Fruit fly (Drosophila melanogaster) whole organism, embryonic: Measurements from ENCODE around the gene Fatp1.

Source experiments
- Asciz ChIP-seq: fragments of 200-800 bp; sonication (Bioruptor generic); optimal IDR thresholded peaks from 2 replicates; lab custom pipeline; 2017; ENCODE audit warnings: missing biosample characterization, mild to moderate bottlenecking, missing genetic modification characterization, missing genetic modification reagents
- Atf-2 ChIP-seq: fragments of 200-800 bp; sonication (Bioruptor generic); optimal IDR thresholded peaks from 2 replicates; lab custom pipeline; 2016; ENCODE audit warnings: missing biosample characterization, missing genetic modification characterization
- Bdp1 ChIP-seq: fragments of 200-800 bp; sonication (Bioruptor generic); optimal IDR thresholded peaks from 3 replicates; lab custom pipeline; 2016; ENCODE audit warnings: missing biosample characterization, missing genetic modification characterization
- BtbVII ChIP-seq: fragments of 200-800 bp; sonication (Bioruptor generic); optimal IDR thresholded peaks from 3 replicates; lab custom pipeline; 2017; ENCODE audit warnings: missing biosample characterization, mild to moderate bottlenecking, missing genetic modification characterization
- CG10147 ChIP-seq: fragments of 200-800 bp; sonication (Bioruptor generic); optimal IDR thresholded peaks from 2 replicates; lab custom pipeline; 2019; ENCODE audit warnings: missing biosample characterization, mild to moderate bottlenecking, missing genetic modification characterization, moderate library complexity
- CG13287 ChIP-seq: fragments of 200-800 bp; sonication (Bioruptor generic); IDR thresholded peaks from 2 replicates; pipeline ENCODE4 v1.3.6; 2022; ENCODE audit warnings: missing biosample characterization, missing genetic modification characterization; ENCODE audit not compliant: partially characterized antibody
- CG13296 ChIP-seq: fragments of 200-800 bp; sonication (Bioruptor generic); optimal IDR thresholded peaks from 3 replicates; lab custom pipeline; 2018; ENCODE audit warnings: missing biosample characterization, mild to moderate bottlenecking, missing genetic modification characterization
- CG14014 ChIP-seq: fragments of 200-800 bp; sonication (Bioruptor generic); IDR thresholded peaks from 2 replicates; pipeline ENCODE4 v1.3.6; 2022; ENCODE audit warnings: missing biosample characterization, missing genetic modification characterization
- CG14050 ChIP-seq: fragments of 200-800 bp; sonication (Bioruptor generic); IDR thresholded peaks from 3 replicates; pipeline ENCODE4 v1.3.6; 2022; ENCODE audit warnings: missing biosample characterization, missing genetic modification characterization
- CG15011 ChIP-seq: fragments of 200-800 bp; sonication (Bioruptor generic); optimal IDR thresholded peaks from 3 replicates; lab custom pipeline; 2018; ENCODE audit warnings: missing biosample characterization, mild to moderate bottlenecking, missing genetic modification characterization
- CG1529 ChIP-seq: fragments of 200-800 bp; sonication (Bioruptor generic); optimal IDR thresholded peaks from 3 replicates; lab custom pipeline; 2018; ENCODE audit warnings: missing biosample characterization, missing genetic modification characterization
- CG17385 ChIP-seq: fragments of 200-800 bp; sonication (Bioruptor generic); optimal IDR thresholded peaks from 3 replicates; lab custom pipeline; 2018; ENCODE audit warnings: missing biosample characterization, mild to moderate bottlenecking, missing genetic modification characterization
- CG17612 ChIP-seq: fragments of 200-800 bp; sonication (Bioruptor generic); IDR thresholded peaks from 2 replicates; pipeline ENCODE4 v1.3.6; 2022; ENCODE audit warnings: missing biosample characterization, missing genetic modification characterization
- CG18599 ChIP-seq: fragments of 200-800 bp; sonication (Bioruptor generic); optimal IDR thresholded peaks from 3 replicates; lab custom pipeline; 2017; ENCODE audit warnings: missing biosample characterization, missing genetic modification characterization, mild to moderate bottlenecking, moderate library complexity, missing genetic modification reagents
- CG3726 ChIP-seq: fragments of 200-800 bp; sonication (Bioruptor generic); IDR thresholded peaks from 3 replicates; pipeline ENCODE4, ENCODE4 v1.3.6; 2022; ENCODE audit warnings: missing biosample characterization, missing genetic modification characterization
- CG3995 ChIP-seq: fragments of 200-800 bp; sonication (Bioruptor generic); optimal IDR thresholded peaks from 3 replicates; lab custom pipeline; 2016; ENCODE audit warnings: missing biosample characterization, missing genetic modification characterization
- CG6854 ChIP-seq: fragments of 200-800 bp; sonication (Bioruptor generic); optimal IDR thresholded peaks from 3 replicates; lab custom pipeline; 2017; ENCODE audit warnings: missing biosample characterization, mild to moderate bottlenecking, missing genetic modification characterization
- CG7271 ChIP-seq: fragments of 200-800 bp; sonication (Bioruptor generic); optimal IDR thresholded peaks from 2 replicates; lab custom pipeline; 2018; ENCODE audit warnings: missing biosample characterization, mild to moderate bottlenecking, missing genetic modification characterization, moderate library complexity
- CG8290 ChIP-seq, 3 experiments: fragments of 200-800 bp; sonication (Bioruptor generic); optimal IDR thresholded peaks; 2 replicates each; lab custom pipeline; 2016 to 2019; ENCODE audit warnings: missing biosample characterization in 3 of 3, missing genetic modification characterization in 3 of 3, mild to moderate bottlenecking in 2 of 3, moderate library complexity in 1 of 3
- CG9797 ChIP-seq: fragments of 200-800 bp; sonication (Bioruptor generic); optimal IDR thresholded peaks from 3 replicates; lab custom pipeline; 2018; ENCODE audit warnings: missing biosample characterization, mild to moderate bottlenecking, missing genetic modification characterization
- Dfd ChIP-seq, 2 experiments: fragments of >200 bp; optimal IDR thresholded peaks; 2 replicates each; lab custom pipeline; 2017; ENCODE audit warnings: missing biosample characterization in 2 of 2, missing genetic modification characterization in 2 of 2
- Eip74EF ChIP-seq, 2 experiments: fragments of 200-800 bp in 1 of 2; fragments of >200 bp in 1 of 2; sonication (Bioruptor generic) in 1 of 2; optimal IDR thresholded peaks; 2 replicates each; lab custom pipeline; 2017 to 2019; ENCODE audit warnings: missing biosample characterization in 2 of 2, missing genetic modification characterization in 2 of 2, mild to moderate bottlenecking in 1 of 2, moderate library complexity in 1 of 2
- Fer2 ChIP-seq: fragments of 200-800 bp; sonication (Bioruptor generic); optimal IDR thresholded peaks from 2 replicates; lab custom pipeline; 2018; ENCODE audit warnings: missing biosample characterization, mild to moderate bottlenecking, missing genetic modification characterization, moderate library complexity
- H15 ChIP-seq: fragments of 200-800 bp; sonication (Bioruptor generic); IDR thresholded peaks from 3 replicates; pipeline ENCODE4 v1.3.6; 2022; ENCODE audit warnings: missing biosample characterization, missing genetic modification characterization
- HHEX ChIP-seq: fragments of 200-800 bp; sonication (Bioruptor generic); optimal IDR thresholded peaks from 3 replicates; lab custom pipeline; 2017; ENCODE audit warnings: missing biosample characterization, mild to moderate bottlenecking, missing genetic modification characterization, missing genetic modification reagents
- HLHmδ ChIP-seq: fragments of 200-800 bp; sonication (Bioruptor generic); optimal IDR thresholded peaks from 2 replicates; lab custom pipeline; 2018; ENCODE audit warnings: missing biosample characterization, mild to moderate bottlenecking, missing genetic modification characterization, moderate library complexity
- Hr78 ChIP-seq, 2 experiments: fragments of 200-800 bp in 1 of 2; fragments of >200 bp in 1 of 2; sonication (Bioruptor generic) in 1 of 2; optimal IDR thresholded peaks; 2 replicates each; lab custom pipeline; 2017 to 2019; ENCODE audit warnings: missing biosample characterization in 2 of 2, missing genetic modification characterization in 2 of 2, mild to moderate bottlenecking in 1 of 2, moderate library complexity in 1 of 2
- Jarid2 ChIP-seq: fragments of 200-800 bp; sonication (Bioruptor generic); optimal IDR thresholded peaks from 3 replicates; lab custom pipeline; 2017; ENCODE audit warnings: mild to moderate bottlenecking, missing biosample characterization, missing genetic modification reagents, missing genetic modification characterization
- MBD-R2 ChIP-seq: fragments of 200-800 bp; sonication (Bioruptor generic); IDR thresholded peaks from 2 replicates; pipeline ENCODE4 v1.3.6; 2022; ENCODE audit warnings: missing biosample characterization, missing genetic modification characterization
- NFAT ChIP-seq: fragments of 200-800 bp; sonication (Bioruptor generic); IDR thresholded peaks from 2 replicates; pipeline ENCODE4 v1.3.6; 2022; ENCODE audit warnings: missing biosample characterization, missing genetic modification characterization
- Ptx1 ChIP-seq: fragments of 200-800 bp; sonication (Bioruptor generic); IDR thresholded peaks from 2 replicates; pipeline ENCODE4 v1.3.6; 2022; ENCODE audit warnings: missing biosample characterization, missing genetic modification characterization
- Sin3A ChIP-seq: fragments of >200 bp; optimal IDR thresholded peaks from 2 replicates; lab custom pipeline; 2018
- TFAM ChIP-seq: fragments of 200-800 bp; sonication (Bioruptor generic); optimal IDR thresholded peaks from 2 replicates; lab custom pipeline; 2017; ENCODE audit warnings: missing biosample characterization, missing genetic modification characterization, inconsistent platforms
- bbx ChIP-seq: fragments of 200-800 bp; sonication (Bioruptor generic); IDR thresholded peaks from 2 replicates; pipeline ENCODE4 v1.3.6; 2022; ENCODE audit warnings: missing biosample characterization, missing genetic modification characterization; ENCODE audit not compliant: partially characterized antibody
- bowl ChIP-seq: fragments of 200-800 bp; sonication (Bioruptor generic); IDR thresholded peaks from 2 replicates; pipeline ENCODE4 v1.3.6; 2022; ENCODE audit warnings: missing biosample characterization, missing genetic modification characterization
- chif ChIP-seq, 2 experiments: fragments of 200-800 bp; sonication (Bioruptor generic); optimal IDR thresholded peaks; 3 replicates each; lab custom pipeline; 2016; ENCODE audit warnings: missing biosample characterization in 2 of 2, missing genetic modification characterization in 2 of 2
- crol ChIP-seq: fragments of 200-800 bp; sonication (Bioruptor generic); IDR thresholded peaks from 2 replicates; pipeline ENCODE4 v1.3.6; 2022; ENCODE audit warnings: missing biosample characterization, missing genetic modification characterization
- da ChIP-seq: fragments of 200-800 bp; sonication (Bioruptor generic); optimal IDR thresholded peaks from 2 replicates; lab custom pipeline; 2016; ENCODE audit warnings: missing biosample characterization, missing genetic modification characterization
- disco-r ChIP-seq: fragments of 200-800 bp; sonication (Bioruptor generic); optimal IDR thresholded peaks from 2 replicates; lab custom pipeline; 2016; ENCODE audit warnings: missing biosample characterization, missing genetic modification characterization
- dmrt11E ChIP-seq: fragments of 200-800 bp; sonication (Bioruptor generic); optimal IDR thresholded peaks from 3 replicates; lab custom pipeline; 2018; ENCODE audit warnings: missing biosample characterization, mild to moderate bottlenecking, missing genetic modification characterization, moderate library complexity
- en ChIP-seq: fragments of 200-800 bp; sonication (Bioruptor generic); optimal IDR thresholded peaks from 2 replicates; lab custom pipeline; 2016; ENCODE audit warnings: missing biosample characterization, missing genetic modification characterization
- grau ChIP-seq: fragments of 200-800 bp; optimal IDR thresholded peaks from 3 replicates; lab custom pipeline; 2019; ENCODE audit warnings: missing biosample characterization, mild to moderate bottlenecking, missing genetic modification characterization, moderate library complexity
- kni ChIP-seq: fragments of 200-800 bp; sonication (Bioruptor generic); optimal IDR thresholded peaks from 3 replicates; lab custom pipeline; 2017; ENCODE audit warnings: mild to moderate bottlenecking, missing biosample characterization, missing genetic modification reagents, missing genetic modification characterization
- odd ChIP-seq: fragments of 200-800 bp; sonication (Bioruptor generic); optimal IDR thresholded peaks from 2 replicates; lab custom pipeline; 2017; ENCODE audit warnings: missing biosample characterization, mild to moderate bottlenecking, missing genetic modification characterization
- rib ChIP-seq: fragments of 200-800 bp; sonication (Bioruptor generic); IDR thresholded peaks from 2 replicates; pipeline ENCODE4 v1.3.6; 2022; ENCODE audit warnings: missing biosample characterization, missing genetic modification characterization
- seq ChIP-seq: fragments of 200-800 bp; sonication (Bioruptor generic); IDR thresholded peaks from 2 replicates; pipeline ENCODE4 v1.3.6; 2022; ENCODE audit warnings: missing biosample characterization, missing genetic modification characterization
- sima ChIP-seq: fragments of 200-800 bp; sonication (Bioruptor generic); optimal IDR thresholded peaks from 2 replicates; lab custom pipeline; 2016; ENCODE audit warnings: missing biosample characterization, missing genetic modification characterization
- tio ChIP-seq: fragments of 200-800 bp; sonication (Bioruptor generic); optimal IDR thresholded peaks from 2 replicates; lab custom pipeline; 2017; ENCODE audit warnings: missing biosample characterization, missing genetic modification characterization, inconsistent platforms
- tll ChIP-seq, 2 experiments: fragments of 200-800 bp in 1 of 2; fragments of >200 bp in 1 of 2; sonication (Bioruptor generic) in 1 of 2; optimal IDR thresholded peaks; 2 replicates each; lab custom pipeline; 2017 to 2019; ENCODE audit warnings: missing biosample characterization in 2 of 2, missing genetic modification characterization in 2 of 2, mild to moderate bottlenecking in 1 of 2, moderate library complexity in 1 of 2
- unc-4 ChIP-seq: fragments of 200-800 bp; sonication (Bioruptor generic); IDR thresholded peaks from 2 replicates; pipeline ENCODE4 v1.3.6; 2022; ENCODE audit warnings: missing biosample characterization, missing genetic modification characterization; ENCODE audit not compliant: partially characterized antibody

The Fatp1 gene

dm6 chr2L:10468388-10468787 is 48.6 kb downstream of the Fatp1 start (continued):
- TF ChIP-seq Asciz (GFP tag; lab: Kevin White, UChicago) (peak; percentile 41), tio (GFP tag; lab: Kevin White, UChicago) (no peak), CG17385 (GFP tag; lab: Kevin White, UChicago) (peak; percentile 48), CG8290 (GFP tag; optimal IDR thresholded peaks at IDR 0.05; lab: Kevin White, UChicago) (no peak), CG8290 (tag; optimal IDR thresholded peaks at IDR 0.05; lab: Kevin White, UChicago) (peak in 1 of 2 experiments; percentile 84), kni (GFP tag; lab: Kevin White, UChicago) (no peak), sima (GFP tag; lab: Kevin White, UChicago) (no peak), bowl (GFP tag; lab: Robert Waterston, UW) (peak; percentile 28; the same call in 1 of the 2 replicates), Ptx1 (GFP tag; lab: Robert Waterston, UW) (peak; percentile 76), CG17612 (GFP tag; lab: Robert Waterston, UW) (peak; percentile 43; the same call in 1 of the 2 replicates), CG15011 (no peak), Jarid2 (GFP tag; lab: Kevin White, UChicago) (no peak), Bdp1 (GFP tag; lab: Kevin White, UChicago) (no peak), CG13296 (GFP tag; lab: Kevin White, UChicago) (peak; percentile 52), en (GFP tag; lab: Kevin White, UChicago) (no peak), NFAT (GFP tag; lab: Robert Waterston, UW) (peak; percentile 78), tll (GFP tag; optimal IDR thresholded peaks at IDR 0.05; lab: Kevin White, UChicago) (no peak), CG14014 (GFP tag; lab: Robert Waterston, UW) (peak; percentile 58; the same call in 1 of the 2 replicates), CG13287 (no peak), dmrt11E (tag; lab: Kevin White, UChicago) (no peak), Sin3A (lab: Kevin White, UChicago) (no peak), Dfd (GFP tag; optimal IDR thresholded peaks at IDR 0.05; lab: Kevin White, UChicago) (no peak), CG6854 (GFP tag; lab: Kevin White, UChicago) (no peak), Atf-2 (no peak), disco-r (GFP tag; lab: Kevin White, UChicago) (no peak), grau (tag; lab: Kevin White, UChicago) (peak; percentile 61), MBD-R2 (no peak), BtbVII (GFP tag; lab: Kevin White, UChicago) (peak; percentile 18), H15 (peak; percentile 50; the same call in 1 of the 3 replicates), bbx (GFP tag; lab: Robert Waterston, UW) (no peak), CG1529 (no peak), rib (GFP tag; lab: Robert Waterston, UW) (no peak), crol (GFP tag; lab: Robert Waterston, UW) (no peak), CG18599 (GFP tag; lab: Kevin White, UChicago) (peak; percentile 47), Fer2 (tag; lab: Kevin White, UChicago) (peak; percentile 25), CG14050 (peak; percentile 45; the same call in 1 of the 3 replicates), CG3995 (GFP tag; lab: Kevin White, UChicago) (no peak), unc-4 (GFP tag; lab: Robert Waterston, UW) (no peak), CG7271 (no peak), CG10147 (GFP tag; lab: Kevin White, UChicago) (peak; percentile 41), chif (GFP tag; optimal IDR thresholded peaks at IDR 0.05; lab: Kevin White, UChicago) (peak; percentile 6 to 8), CG9797 (GFP tag; lab: Kevin White, UChicago) (no peak), da (GFP tag; lab: Kevin White, UChicago) (no peak), HHEX (peak; percentile 61), odd (GFP tag; lab: Kevin White, UChicago) (peak; percentile 11), seq (GFP tag; lab: Robert Waterston, UW) (no peak), CG3726 (GFP tag; lab: Robert Waterston, UW) (no peak), HLHmδ (GFP tag; lab: Kevin White, UChicago) (no peak), Hr78 (GFP tag; optimal IDR thresholded peaks at IDR 0.05; lab: Kevin White, UChicago) (peak in 1 of 2 experiments; percentile 4), Eip74EF (GFP tag; optimal IDR thresholded peaks at IDR 0.05; lab: Kevin White, UChicago) (peak in 1 of 2 experiments; percentile 3), TFAM (no peak)
